Fruit fly (Drosophila melanogaster): ENCODE measurements around the gene t.

Gene t

dm6 chrX:9193604-9194003 is 29.5 kb downstream of the t start, which contains the start of gene CG12106 (continued):
- TF ChIP-seq B-H1 (GFP tag; IDR thresholded peaks at IDR 0.05) (0 out of 3 replicates have a peak, but pooled peaks have one; percentile 20), CG12155 (GFP tag; optimal IDR thresholded peaks at IDR 0.05) (peak; percentile 32), Hmr (GFP tag; optimal IDR thresholded peaks at IDR 0.05) (no peak), yki (optimal IDR thresholded peaks at IDR 0.05) (no peak), crc (GFP tag; optimal IDR thresholded peaks at IDR 0.05) (peak; percentile 14), HmgD (GFP tag; optimal IDR thresholded peaks at IDR 0.05) (no peak), crp (GFP tag; optimal IDR thresholded peaks at IDR 0.05) (no peak), ato (GFP tag; IDR thresholded peaks at IDR 0.05; ENCODE audit: partially characterized antibody) (no peak), CG8290 (GFP tag; optimal IDR thresholded peaks at IDR 0.05) (no peak), CG8290 (tag; optimal IDR thresholded peaks at IDR 0.05) (peak in 1 of 2 experiments; percentile 72), CTCF (GFP tag; optimal IDR thresholded peaks at IDR 0.05) (no peak), Dbx (GFP tag; IDR thresholded peaks at IDR 0.05) (0 out of 3 replicates have a peak, but pooled peaks have one; percentile 23), CG13624 (GFP tag; optimal IDR thresholded peaks at IDR 0.05) (peak; percentile 6), wor (GFP tag; IDR thresholded peaks at IDR 0.05) (no peak), CG4404 (GFP tag; IDR thresholded peaks at IDR 0.05) (peak; percentile 31; the same call in 1 of the 2 replicates), oc (tag; optimal IDR thresholded peaks at IDR 0.05) (no peak), CG13894 (tag; optimal IDR thresholded peaks at IDR 0.05) (no peak), zen (tag; optimal IDR thresholded peaks at IDR 0.05) (no peak), CG7928 (GFP tag; optimal IDR thresholded peaks at IDR 0.05) (no peak), jing (GFP tag; optimal IDR thresholded peaks at IDR 0.05) (peak; percentile 14), Oaz (GFP tag; IDR thresholded peaks at IDR 0.05) (peak; percentile 42; the same call in 1 of the 2 replicates), CG16815 (GFP tag; optimal IDR thresholded peaks at IDR 0.05) (no peak), inv (GFP tag; IDR thresholded peaks at IDR 0.05; ENCODE audit: partially characterized antibody) (no peak), trh (GFP tag; optimal IDR thresholded peaks at IDR 0.05) (no peak), p53 (GFP tag; optimal IDR thresholded peaks at IDR 0.05) (no peak), CG12769 (tag; optimal IDR thresholded peaks at IDR 0.05) (no peak), tap (tag; optimal IDR thresholded peaks at IDR 0.05) (no peak), Bgb (GFP tag; IDR thresholded peaks at IDR 0.05; ENCODE audit: partially characterized antibody) (no peak), CG12659 (GFP tag; optimal IDR thresholded peaks at IDR 0.05) (peak; percentile 48), Antp (GFP tag; optimal IDR thresholded peaks at IDR 0.05) (no peak), CG15269 (tag; optimal IDR thresholded peaks at IDR 0.05) (peak; percentile 65), CG13296 (GFP tag; optimal IDR thresholded peaks at IDR 0.05) (peak; percentile 50), CG7786 (GFP tag; optimal IDR thresholded peaks at IDR 0.05) (no peak), gsb-n (tag; optimal IDR thresholded peaks at IDR 0.05) (no peak), Atf6 (GFP tag; IDR thresholded peaks at IDR 0.05) (0 out of 2 replicates have a peak, but pooled peaks have one; percentile 29), ewg (GFP tag; optimal IDR thresholded peaks at IDR 0.05) (no peak), Dad (GFP tag; optimal IDR thresholded peaks at IDR 0.05) (no peak), dati (GFP tag; IDR thresholded peaks at IDR 0.05) (no peak), fd102C (GFP tag; optimal IDR thresholded peaks at IDR 0.05) (no peak), gsb (GFP tag; IDR thresholded peaks at IDR 0.05) (0 out of 2 replicates have a peak, but pooled peaks have one; percentile 20), CG11696 (GFP tag; IDR thresholded peaks at IDR 0.05) (no peak), sens (GFP tag) (peak; percentile 59), Med (GFP tag) (peak; percentile 87), ATbp (GFP tag; optimal IDR thresholded peaks at IDR 0.05) (no peak), CG33213 (GFP tag; optimal IDR thresholded peaks at IDR 0.05) (no peak), CG10267 (tag; optimal IDR thresholded peaks at IDR 0.05) (peak; percentile 14), btn (GFP tag; optimal IDR thresholded peaks at IDR 0.05) (no peak), z (GFP tag; IDR thresholded peaks at IDR 0.05) (no peak), grau (tag; optimal IDR thresholded peaks at IDR 0.05) (peak; percentile 98), ash1 (GFP tag; optimal IDR thresholded peaks at IDR 0.05) (no peak), CG12104 (GFP tag; optimal IDR thresholded peaks at IDR 0.05) (no peak), CG6689 (GFP tag; IDR thresholded peaks at IDR 0.05) (peak; percentile 28; the same call in 1 of the 2 replicates), CkIIα-i1 (GFP tag; IDR thresholded peaks at IDR 0.05) (no peak)

All from whole organism, embryonic.